Fruit fly (Drosophila melanogaster) whole organism, prepupa: ENCODE data around the gene gwl.
A peak's percentile ranks its signal among the peaks of the same experiment; 100 is the strongest.

Source experiments
- CG10631 ChIP-seq: fragments of 200-800 bp; sonication (Bioruptor generic); optimal IDR thresholded peaks from 2 replicates; lab custom pipeline; 2016; ENCODE audit warnings: missing biosample characterization, missing genetic modification characterization
- CG10669 ChIP-seq: fragments of 200-800 bp; sonication (Bioruptor generic); optimal IDR thresholded peaks from 3 replicates; lab custom pipeline; 2018; ENCODE audit warnings: missing biosample characterization, mild to moderate bottlenecking, missing genetic modification characterization, moderate library complexity
- CG11294 ChIP-seq: fragments of 200-800 bp; sonication (Bioruptor generic); IDR thresholded peaks from 2 replicates; pipeline ENCODE4 v1.3.6; 2022; ENCODE audit warnings: missing biosample characterization, missing genetic modification characterization
- CG11762 ChIP-seq: fragments of 200-800 bp; sonication (Bioruptor generic); optimal IDR thresholded peaks from 3 replicates; lab custom pipeline; 2016; ENCODE audit warnings: missing biosample characterization, missing genetic modification characterization; ENCODE audit not compliant: insufficient read depth
- CG11902 ChIP-seq: fragments of 200-800 bp; sonication (Bioruptor generic); optimal IDR thresholded peaks from 3 replicates; lab custom pipeline; 2016; ENCODE audit warnings: missing biosample characterization, missing genetic modification characterization
- CG1621 ChIP-seq: fragments of 200-800 bp; sonication (Bioruptor generic); optimal IDR thresholded peaks from 3 replicates; lab custom pipeline; 2018; ENCODE audit warnings: missing biosample characterization, mild to moderate bottlenecking, missing genetic modification characterization
- CG31627 ChIP-seq: fragments of 200-800 bp; sonication (Bioruptor generic); optimal IDR thresholded peaks from 3 replicates; lab custom pipeline; 2016; ENCODE audit warnings: missing biosample characterization, missing genetic modification characterization
- CG32006 ChIP-seq: fragments of 200-800 bp; sonication (Bioruptor generic); optimal IDR thresholded peaks from 3 replicates; lab custom pipeline; 2017; ENCODE audit warnings: missing biosample characterization, mild to moderate bottlenecking, missing genetic modification characterization
- CG6276 ChIP-seq: fragments of 200-800 bp; sonication (Bioruptor generic); optimal IDR thresholded peaks from 2 replicates; lab custom pipeline; 2017; ENCODE audit warnings: missing biosample characterization, mild to moderate bottlenecking, missing genetic modification characterization
- CG6854 ChIP-seq: fragments of 200-800 bp; sonication (Bioruptor generic); optimal IDR thresholded peaks from 2 replicates; lab custom pipeline; 2017; ENCODE audit warnings: missing biosample characterization, mild to moderate bottlenecking, missing genetic modification characterization
- CG8119 ChIP-seq: fragments of 200-800 bp; sonication (Bioruptor generic); IDR thresholded peaks from 3 replicates; pipeline ENCODE4 v1.3.6; 2022; ENCODE audit warnings: missing biosample characterization, missing genetic modification characterization
- CG9139 ChIP-seq: fragments of 200-800 bp; sonication (Bioruptor generic); optimal IDR thresholded peaks from 3 replicates; lab custom pipeline; 2017; ENCODE audit warnings: missing biosample characterization, mild to moderate bottlenecking, missing genetic modification characterization
- Eip78C ChIP-seq: fragments of 200-800 bp; sonication (Bioruptor generic); peaks from one replicate; lab custom pipeline; 2016; ENCODE audit warnings: missing biosample characterization, missing genetic modification characterization
- Eip93F ChIP-seq: fragments of 200-800 bp; sonication (Bioruptor generic); optimal IDR thresholded peaks from 2 replicates; lab custom pipeline; 2016; ENCODE audit warnings: missing biosample characterization, mild to moderate bottlenecking, missing genetic modification characterization
- Ets21C ChIP-seq: fragments of 200-800 bp; sonication (Bioruptor generic); optimal IDR thresholded peaks from 3 replicates; lab custom pipeline; 2016; ENCODE audit warnings: missing biosample characterization, missing genetic modification characterization
- Ets96B ChIP-seq: fragments of 200-800 bp; optimal IDR thresholded peaks from 2 replicates; lab custom pipeline; 2019; ENCODE audit warnings: missing biosample characterization, mild to moderate bottlenecking, missing genetic modification characterization, moderate library complexity
- Gug ChIP-seq: fragments of 200-800 bp; sonication (Bioruptor generic); IDR thresholded peaks from 2 replicates; pipeline ENCODE4 v1.3.6; 2022; ENCODE audit warnings: missing biosample characterization, missing genetic modification characterization
- Hr38 ChIP-seq: sonication (Bioruptor generic); optimal IDR thresholded peaks from 2 replicates; lab custom pipeline; 2016; ENCODE audit warnings: missing biosample characterization, missing genetic modification characterization
- Hr39 ChIP-seq: fragments of 200-800 bp; sonication (Bioruptor generic); optimal IDR thresholded peaks from 2 replicates; lab custom pipeline; 2016; ENCODE audit warnings: missing biosample characterization, missing genetic modification characterization
- Hr4 ChIP-seq: fragments of 200-800 bp; sonication (Bioruptor generic); optimal IDR thresholded peaks from 3 replicates; lab custom pipeline; 2016; ENCODE audit warnings: missing biosample characterization, missing genetic modification characterization
- OdsH ChIP-seq: fragments of 200-800 bp; sonication (Bioruptor generic); optimal IDR thresholded peaks from 3 replicates; lab custom pipeline; 2016; ENCODE audit warnings: missing biosample characterization, missing genetic modification characterization
- Smox ChIP-seq: fragments of 200-800 bp; sonication (Bioruptor generic); optimal IDR thresholded peaks from 3 replicates; lab custom pipeline; 2016; ENCODE audit warnings: missing biosample characterization, missing genetic modification characterization
- Sox102F ChIP-seq: fragments of 200-800 bp; sonication (Bioruptor generic); optimal IDR thresholded peaks from 2 replicates; lab custom pipeline; 2016; ENCODE audit warnings: missing biosample characterization, mild to moderate bottlenecking, missing genetic modification characterization
- dac ChIP-seq: fragments of 200-800 bp; sonication (Bioruptor generic); optimal IDR thresholded peaks from 2 replicates; lab custom pipeline; 2017; ENCODE audit warnings: missing biosample characterization, mild to moderate bottlenecking, missing genetic modification characterization
- dsx ChIP-seq: fragments of 200-800 bp; optimal IDR thresholded peaks from 3 replicates; lab custom pipeline; 2019; ENCODE audit warnings: missing biosample characterization, mild to moderate bottlenecking, missing genetic modification characterization, moderate library complexity; ENCODE audit not compliant: poor library complexity, severe bottlenecking
- eg ChIP-seq: fragments of 200-800 bp; sonication (Bioruptor generic); IDR thresholded peaks from 3 replicates; pipeline ENCODE4 v1.3.6; 2022; ENCODE audit warnings: missing biosample characterization, missing genetic modification characterization
- esn ChIP-seq: fragments of 200-800 bp; sonication (Bioruptor generic); optimal IDR thresholded peaks from 2 replicates; lab custom pipeline; 2016; ENCODE audit warnings: missing biosample characterization, mild to moderate bottlenecking, missing genetic modification characterization, moderate library complexity
- fd59A ChIP-seq: fragments of 200-800 bp; sonication (Bioruptor generic); optimal IDR thresholded peaks from 2 replicates; lab custom pipeline; 2017; ENCODE audit warnings: missing biosample characterization, mild to moderate bottlenecking, missing genetic modification characterization, missing genetic modification reagents
- fd85E ChIP-seq: fragments of 200-800 bp; sonication (Bioruptor generic); optimal IDR thresholded peaks from 3 replicates; lab custom pipeline; 2016; ENCODE audit warnings: missing biosample characterization, missing genetic modification characterization
- lz ChIP-seq: fragments of 200-800 bp; sonication (Bioruptor generic); optimal IDR thresholded peaks from 3 replicates; lab custom pipeline; 2016; ENCODE audit warnings: missing biosample characterization, missing genetic modification characterization
- net ChIP-seq: fragments of 200-800 bp; sonication (Bioruptor generic); optimal IDR thresholded peaks from 3 replicates; lab custom pipeline; 2016; ENCODE audit warnings: missing biosample characterization, missing genetic modification characterization
- salr ChIP-seq, 2 experiments: fragments of 200-800 bp; sonication (Bioruptor generic); optimal IDR thresholded peaks; 3 replicates each; lab custom pipeline; 2016 to 2018; ENCODE audit warnings: missing biosample characterization in 2 of 2, missing genetic modification characterization in 2 of 2, mild to moderate bottlenecking in 1 of 2
- svp ChIP-seq: fragments of 200-800 bp; sonication (Bioruptor generic); peaks from one replicate; lab custom pipeline; 2016; ENCODE audit warnings: missing biosample characterization, missing genetic modification characterization
- topi ChIP-seq: fragments of 200-800 bp; sonication (Bioruptor generic); optimal IDR thresholded peaks from 3 replicates; lab custom pipeline; 2016; ENCODE audit warnings: missing biosample characterization, missing genetic modification characterization
- vri ChIP-seq: fragments of 200-800 bp; sonication (Bioruptor generic); optimal IDR thresholded peaks from 3 replicates; lab custom pipeline; 2016; ENCODE audit warnings: missing biosample characterization, mild to moderate bottlenecking, missing genetic modification characterization

gwl gene

DNA sequence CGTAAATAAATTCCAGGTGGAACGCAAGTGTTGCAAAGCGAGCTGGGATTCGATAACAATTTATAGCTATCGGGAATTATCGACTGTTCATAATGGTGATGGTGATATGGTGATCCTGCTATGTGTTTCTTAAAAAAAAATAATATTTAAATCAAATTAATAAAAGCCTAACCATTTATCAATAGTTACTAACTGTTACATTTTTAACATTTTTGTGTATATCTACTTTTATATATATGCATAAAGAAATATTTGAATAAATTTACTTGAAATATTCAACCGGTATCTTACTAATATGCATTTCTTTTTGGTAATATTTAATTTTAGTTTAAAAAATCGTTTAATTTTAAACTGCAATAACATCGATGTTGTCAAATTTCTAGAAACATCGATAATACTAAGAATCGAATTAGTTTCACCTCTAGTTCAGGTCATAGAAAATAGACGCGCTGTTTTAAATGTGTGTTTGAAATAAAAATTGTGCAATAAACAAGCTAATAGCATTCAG, at the start of gene gwl, which contains the start of gene PGS1 (continued):
- TF ChIP-seq net (GFP tag; lab: Kevin White, UChicago) = no peak
- TF ChIP-seq OdsH (GFP tag; lab: Kevin White, UChicago) = no peak
- TF ChIP-seq lz (GFP tag; lab: Kevin White, UChicago) = peak; percentile 60
- TF ChIP-seq Ets96B = peak; percentile 73
- no peak for TF ChIP-seq Hr38
- TF ChIP-seq CG8119 = peak; percentile 60; the same call in 2 of the 3 replicates
- no peak for TF ChIP-seq Ets21C (GFP tag; lab: Kevin White, UChicago)
- TF ChIP-seq Eip93F = no peak

DNA sequence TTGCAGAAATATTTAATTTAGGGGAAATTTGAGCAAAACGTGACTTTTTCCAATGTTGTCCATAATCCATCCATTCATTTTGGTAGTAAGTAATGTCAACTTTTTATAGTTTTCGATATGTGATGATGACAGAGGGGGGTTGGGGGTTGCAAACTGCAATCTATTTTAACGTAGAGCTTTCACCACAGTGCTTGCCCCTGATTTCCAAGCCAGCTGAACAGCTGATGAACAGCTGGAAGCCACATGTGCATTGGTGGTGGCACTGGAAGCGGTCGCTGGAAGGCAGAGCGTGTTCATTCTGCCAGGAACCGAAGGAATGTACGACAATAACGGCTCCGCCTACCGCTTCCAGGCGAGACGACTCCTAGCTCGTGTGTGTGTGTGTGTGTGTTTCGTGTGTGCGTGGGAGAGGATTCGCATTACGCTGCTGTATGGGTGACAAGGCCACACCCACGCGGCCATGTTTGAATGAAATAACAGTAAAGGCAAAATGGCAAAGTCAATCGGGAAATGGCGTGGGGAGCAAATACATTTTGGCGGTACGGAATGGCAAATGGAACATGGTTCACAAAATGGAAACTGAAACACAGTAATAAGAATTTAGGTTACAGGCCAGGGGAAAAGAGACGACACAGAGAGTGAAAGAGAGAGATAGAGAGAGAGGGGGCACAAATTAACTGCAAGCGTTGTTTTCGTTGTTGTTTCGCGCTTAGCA, 47.2 kb upstream of the gwl start:
- no peak for TF ChIP-seq Ets96B
- no peak for TF ChIP-seq dsx
- no peak for TF ChIP-seq Sox102F
- no peak for TF ChIP-seq Gug (GFP tag; lab: Robert Waterston, UW)
- no peak for TF ChIP-seq CG9139 (GFP tag; lab: Kevin White, UChicago)
- no peak for TF ChIP-seq CG11762
- TF ChIP-seq CG8119 = no peak
- no peak for TF ChIP-seq fd59A (GFP tag; lab: Kevin White, UChicago)
- TF ChIP-seq Hr38 = no peak
- no peak for TF ChIP-seq Eip78C (GFP tag; lab: Kevin White, UChicago)
- no peak for TF ChIP-seq salr (GFP tag; optimal IDR thresholded peaks at IDR 0.05; lab: Kevin White, UChicago)
- no peak for TF ChIP-seq eg
- no peak for TF ChIP-seq CG32006 (GFP tag; lab: Kevin White, UChicago)
- TF ChIP-seq Hr39 (GFP tag; lab: Kevin White, UChicago) = no peak
- TF ChIP-seq fd85E = no peak
- TF ChIP-seq net (GFP tag; lab: Kevin White, UChicago) = no peak
- TF ChIP-seq CG11902 (GFP tag; lab: Kevin White, UChicago) = no peak
- TF ChIP-seq esn = no peak
- TF ChIP-seq svp (GFP tag; lab: Kevin White, UChicago) = no peak

DNA sequence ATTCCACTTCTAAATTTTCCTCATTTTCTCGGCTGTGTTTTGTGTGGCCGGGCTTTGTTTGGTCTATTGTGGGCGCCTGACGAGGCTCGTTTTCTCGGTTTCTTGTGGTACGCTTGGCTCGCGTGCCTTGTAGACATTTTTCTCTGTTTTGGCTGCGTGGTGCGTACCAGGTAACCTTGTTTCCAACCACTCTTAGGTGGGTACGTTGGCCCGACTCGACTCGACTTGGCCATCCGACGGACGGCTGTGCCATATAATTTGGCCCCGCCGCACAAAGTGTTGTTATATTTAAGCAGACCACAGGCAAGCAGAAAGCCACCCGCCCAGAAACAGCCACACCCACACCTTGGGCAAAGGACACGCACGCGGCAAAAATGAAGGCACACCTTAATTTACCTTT, 42.7 kb upstream of the gwl start:
- no peak for TF ChIP-seq CG10631
- no peak for TF ChIP-seq Smox
- no peak for TF ChIP-seq Eip78C (GFP tag; lab: Kevin White, UChicago)
- no peak for TF ChIP-seq CG11294
- TF ChIP-seq vri (GFP tag; lab: Kevin White, UChicago) = no peak
- no peak for TF ChIP-seq CG8119
- no peak for TF ChIP-seq topi (GFP tag; lab: Kevin White, UChicago)
- no peak for TF ChIP-seq CG6854 (GFP tag; lab: Kevin White, UChicago)
- TF ChIP-seq CG1621 (tag; lab: Kevin White, UChicago) = no peak
- no peak for TF ChIP-seq Hr4 (GFP tag; lab: Kevin White, UChicago)

DNA sequence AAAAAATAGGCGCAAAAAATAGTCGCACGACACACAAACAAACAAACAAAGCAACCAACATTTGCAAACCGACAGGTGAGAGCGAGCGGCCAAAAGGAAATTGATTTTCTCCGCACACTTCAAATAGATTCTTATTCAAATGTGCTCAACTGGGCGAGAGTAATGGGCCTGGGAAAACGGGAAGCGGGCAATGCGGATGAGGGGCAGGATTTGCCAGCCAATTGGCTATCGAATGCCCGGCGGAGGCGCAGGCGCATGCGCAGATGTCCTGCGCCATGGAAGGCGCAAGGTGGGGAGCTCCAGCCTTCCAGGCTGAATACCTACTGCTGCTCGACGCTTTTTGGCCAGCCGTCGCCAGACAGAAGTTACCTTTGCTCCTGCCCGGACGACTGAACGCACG, 41.0 kb upstream of the gwl start, which contains the start of the genes ChAT and VAChT:
ChAT (plus strand) TSS at position 352 of the 400 bp plus-strand sequence.
VAChT (plus strand) TSS at position 352 of the 400 bp plus-strand sequence.
- TF ChIP-seq Hr39 (GFP tag; lab: Kevin White, UChicago) (no peak), CG10669 (GFP tag; lab: Kevin White, UChicago) (no peak), CG8119 (no peak), CG6276 (GFP tag; lab: Kevin White, UChicago) (no peak)
- TF ChIP-seq, all 60 proteins: peak for 0

DNA sequence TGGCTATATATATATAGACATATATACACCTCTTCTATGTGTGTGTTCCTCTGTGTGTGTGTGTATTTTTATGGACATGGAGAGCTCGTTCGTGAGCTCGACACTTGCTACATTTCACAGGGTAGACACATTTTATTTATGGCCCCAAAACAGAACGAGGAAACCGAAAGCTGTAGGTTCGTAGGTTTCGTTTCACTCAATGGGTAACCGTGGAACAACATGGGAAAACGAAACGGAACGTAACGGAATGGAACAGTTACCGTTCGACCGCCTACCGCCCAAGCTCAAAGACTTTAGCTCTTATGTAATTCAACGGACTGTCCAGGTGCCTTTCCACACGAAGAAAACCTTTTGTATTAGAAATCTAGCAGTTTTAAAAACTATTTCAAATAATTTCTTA, 39.9 kb upstream of the gwl start:
- TF ChIP-seq dac (no peak), CG31627 (no peak), CG6276 (GFP tag; lab: Kevin White, UChicago) (no peak), CG11902 (GFP tag; lab: Kevin White, UChicago) (no peak)
